Worm (Caenorhabditis elegans) whole organism, mixed stage, embryonic: Measurements from ENCODE around the gene srw-113.

ENCODE experiments used
- nhr-12 ChIP-seq: fragments of 150-350 bp; optimal IDR thresholded peaks from 2 replicates; lab custom pipeline; 2014; ENCODE audit warnings: missing biosample characterization, missing genetic modification characterization
- nhr-28 ChIP-seq: fragments of 150-350 bp; optimal IDR thresholded peaks from 2 replicates; lab custom pipeline; 2014; ENCODE audit warnings: missing biosample characterization, missing genetic modification characterization
- snpc-4 ChIP-seq: fragments of 150-350 bp; optimal IDR thresholded peaks from 2 replicates; lab custom pipeline; 2014; ENCODE audit warnings: missing biosample characterization, missing genetic modification characterization

DNA sequence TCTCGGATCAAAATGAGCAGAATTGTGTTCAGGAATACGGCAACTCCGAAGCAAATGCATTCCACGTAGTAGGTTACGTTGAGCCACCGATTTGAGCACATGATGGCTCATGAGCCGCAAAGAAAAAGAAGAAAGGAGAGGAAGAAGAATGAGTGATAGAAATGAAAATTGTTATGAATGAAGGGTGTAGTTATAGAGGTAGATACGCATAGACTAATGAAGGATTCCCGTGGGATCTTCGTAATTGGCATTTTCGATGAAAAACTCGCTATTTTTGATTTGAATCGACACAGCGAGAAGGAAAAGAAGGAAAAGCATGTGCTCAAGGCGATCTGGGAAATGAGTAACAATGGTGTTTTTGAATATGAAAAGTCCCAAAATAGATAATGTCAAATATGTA lies 39.1 kb upstream of the srw-113 start, which contains the start of gene str-96:
- TF ChIP-seq nhr-12 (tag; lab: Kevin White, UChicago) (no peak), snpc-4 (tag; lab: Kevin White, UChicago) (no peak), nhr-28 (tag; lab: Kevin White, UChicago) (no peak)
